Worm (Caenorhabditis elegans) whole organism, mixed stage, embryonic: ENCODE measurements around the gene rmd-6.

Experiments
- ceh-83 ChIP-seq: fragments of 200-800 bp; sonication (Bioruptor generic); optimal IDR thresholded peaks from 2 replicates; lab custom pipeline; 2018; ENCODE audit warnings: mild to moderate bottlenecking, missing genetic modification characterization, missing compliant biosample characterization
- ces-1 ChIP-seq: fragments of 150-350 bp; optimal IDR thresholded peaks from 2 replicates; lab custom pipeline; 2014; ENCODE audit warnings: missing biosample characterization, missing genetic modification reagents, missing genetic modification characterization
- elt-1 ChIP-seq: sonication (generic microtip); optimal IDR thresholded peaks from 2 replicates; lab custom pipeline; 2017; ENCODE audit warnings: missing genetic modification characterization, mild to moderate bottlenecking, missing compliant biosample characterization, antibody characterized with exemption, moderate library complexity, borderline replicate concordance; ENCODE audit not compliant: insufficient read depth
- hlh-1 ChIP-seq: fragments of 150-350 bp; optimal IDR thresholded peaks from 2 replicates; lab custom pipeline; 2014; ENCODE audit warnings: missing biosample characterization, missing genetic modification reagents, missing genetic modification characterization
- lin-13 ChIP-seq: fragments of 150-350 bp; optimal IDR thresholded peaks from 2 replicates; lab custom pipeline; 2014; ENCODE audit warnings: missing biosample characterization, missing genetic modification characterization
- lsy-2 ChIP-seq: fragments of 150-350 bp; optimal IDR thresholded peaks from 2 replicates; lab custom pipeline; 2014; ENCODE audit warnings: missing biosample characterization, missing genetic modification characterization
- nhr-28 ChIP-seq: fragments of 150-350 bp; optimal IDR thresholded peaks from 2 replicates; lab custom pipeline; 2014; ENCODE audit warnings: missing biosample characterization, missing genetic modification characterization
- nhr-76 ChIP-seq: sonication (generic microtip); optimal IDR thresholded peaks from 2 replicates; lab custom pipeline; 2017; ENCODE audit warnings: missing biosample characterization, missing genetic modification characterization
- pha-4 ChIP-seq: fragments of 150-350 bp; optimal IDR thresholded peaks from 2 replicates; lab custom pipeline; 2018; ENCODE audit warnings: missing biosample characterization, missing genetic modification reagents, missing genetic modification characterization
- sptf-1 ChIP-seq: sonication (generic microtip); optimal IDR thresholded peaks from 2 replicates; lab custom pipeline; 2017; ENCODE audit warnings: mild to moderate bottlenecking, missing genetic modification characterization, moderate library complexity, missing compliant biosample characterization
- unc-62 ChIP-seq: fragments of 150-350 bp; optimal IDR thresholded peaks from 2 replicates; lab custom pipeline; 2014; ENCODE audit warnings: missing biosample characterization, missing genetic modification reagents, missing genetic modification characterization
- zip-8 ChIP-seq: fragments of 150-350 bp; optimal IDR thresholded peaks from 2 replicates; lab custom pipeline; 2014; ENCODE audit warnings: missing biosample characterization, missing genetic modification characterization
- ztf-11 ChIP-seq: fragments of 150-350 bp; optimal IDR thresholded peaks from 2 replicates; lab custom pipeline; 2014; ENCODE audit warnings: missing biosample characterization, missing genetic modification characterization

- no peak for TF ChIP-seq ceh-83 (GFP tag; lab: Kevin White, UChicago)
- TF ChIP-seq unc-62 (GFP tag; lab: Kevin White, UChicago) = no peak
- TF ChIP-seq nhr-76 (tag; lab: Kevin White, UChicago) = no peak
- no peak for TF ChIP-seq lin-13
- TF ChIP-seq lsy-2 (tag; lab: Kevin White, UChicago) = no peak
- TF ChIP-seq hlh-1 = no peak
- no peak for TF ChIP-seq nhr-28 (tag; lab: Kevin White, UChicago)
- no peak for TF ChIP-seq zip-8 (tag; lab: Kevin White, UChicago)
- no peak for TF ChIP-seq ztf-11 (tag; lab: Kevin White, UChicago)
- no peak for TF ChIP-seq elt-1 (tag; lab: Kevin White, UChicago)
- TF ChIP-seq ces-1 (GFP tag; lab: Kevin White, UChicago) = no peak
- TF ChIP-seq sptf-1 (tag; lab: Kevin White, UChicago) = no peak
- no peak for TF ChIP-seq pha-4 (tag; lab: Kevin White, UChicago)
Observed at ce11 chrIV:5086961-5087326, 18.3 kb downstream of the rmd-6 start.
